Fruit fly (Drosophila melanogaster) whole organism, embryonic: ENCODE measurements around the gene Veneno.
A peak's percentile ranks its signal among the peaks of the same experiment; 100 is the strongest.

Source experiments
- Abd-B ChIP-seq: fragments of 200-800 bp; sonication (Bioruptor generic); optimal IDR thresholded peaks from 2 replicates; lab custom pipeline; 2018; ENCODE audit warnings: missing biosample characterization, mild to moderate bottlenecking, missing genetic modification characterization, moderate library complexity
- Antp ChIP-seq: fragments of 200-800 bp; sonication (Bioruptor generic); optimal IDR thresholded peaks from 3 replicates; lab custom pipeline; 2016; ENCODE audit warnings: missing biosample characterization, missing genetic modification characterization
- CG11093 ChIP-seq: fragments of 200-800 bp; sonication (Bioruptor generic); IDR thresholded peaks from 3 replicates; pipeline ENCODE4 v1.3.6; 2022; ENCODE audit warnings: missing biosample characterization, missing genetic modification characterization
- CG11504 ChIP-seq: fragments of 200-800 bp; sonication (Bioruptor generic); optimal IDR thresholded peaks from 3 replicates; lab custom pipeline; 2019; ENCODE audit warnings: missing biosample characterization, mild to moderate bottlenecking, missing genetic modification characterization, moderate library complexity
- CG11695 ChIP-seq: fragments of 200-800 bp; sonication (Bioruptor generic); IDR thresholded peaks from 3 replicates; pipeline ENCODE4 v1.3.6; 2022; ENCODE audit warnings: missing biosample characterization, missing genetic modification characterization
- CG12744 ChIP-seq: fragments of 200-800 bp; sonication (Bioruptor generic); optimal IDR thresholded peaks from 2 replicates; lab custom pipeline; 2016; ENCODE audit warnings: missing biosample characterization, missing genetic modification characterization
- CG13287 ChIP-seq: fragments of 200-800 bp; sonication (Bioruptor generic); IDR thresholded peaks from 2 replicates; pipeline ENCODE4 v1.3.6; 2022; ENCODE audit warnings: missing biosample characterization, missing genetic modification characterization; ENCODE audit not compliant: partially characterized antibody
- CG13424 ChIP-seq: fragments of 200-800 bp; sonication (Bioruptor generic); optimal IDR thresholded peaks from 2 replicates; lab custom pipeline; 2019; ENCODE audit warnings: missing biosample characterization, mild to moderate bottlenecking, missing genetic modification characterization, moderate library complexity
- CG13775 ChIP-seq: fragments of 200-800 bp; sonication (Bioruptor generic); optimal IDR thresholded peaks from 3 replicates; lab custom pipeline; 2017; ENCODE audit warnings: missing biosample characterization, mild to moderate bottlenecking, missing genetic modification characterization
- CG15479 ChIP-seq: fragments of 200-800 bp; sonication (Bioruptor generic); optimal IDR thresholded peaks from 3 replicates; lab custom pipeline; 2019; ENCODE audit warnings: missing biosample characterization, mild to moderate bottlenecking, missing genetic modification characterization, moderate library complexity
- CG15601 ChIP-seq: fragments of 200-800 bp; sonication (Bioruptor generic); optimal IDR thresholded peaks from 3 replicates; lab custom pipeline; 2019; ENCODE audit warnings: missing biosample characterization, mild to moderate bottlenecking, missing genetic modification characterization, moderate library complexity
- CG18262 ChIP-seq: fragments of 200-800 bp; optimal IDR thresholded peaks from 3 replicates; lab custom pipeline; 2019; ENCODE audit warnings: missing biosample characterization, mild to moderate bottlenecking, missing genetic modification characterization, moderate library complexity
- CG18599 ChIP-seq: fragments of 200-800 bp; sonication (Bioruptor generic); optimal IDR thresholded peaks from 3 replicates; lab custom pipeline; 2017; ENCODE audit warnings: missing biosample characterization, missing genetic modification characterization, mild to moderate bottlenecking, moderate library complexity, missing genetic modification reagents
- CG2712 ChIP-seq: fragments of 200-800 bp; optimal IDR thresholded peaks from 3 replicates; lab custom pipeline; 2019; ENCODE audit warnings: missing biosample characterization, mild to moderate bottlenecking, missing genetic modification characterization, moderate library complexity
- CG31365 ChIP-seq: fragments of 200-800 bp; sonication (Bioruptor generic); optimal IDR thresholded peaks from 2 replicates; lab custom pipeline; 2018; ENCODE audit warnings: missing biosample characterization, mild to moderate bottlenecking, missing genetic modification characterization
- CG33557 ChIP-seq: fragments of 200-800 bp; sonication (Bioruptor generic); optimal IDR thresholded peaks from 2 replicates; lab custom pipeline; 2019; ENCODE audit warnings: missing biosample characterization, mild to moderate bottlenecking, missing genetic modification characterization, moderate library complexity
- CG6654 ChIP-seq: fragments of 200-800 bp; sonication (Bioruptor generic); optimal IDR thresholded peaks from 2 replicates; lab custom pipeline; 2017; ENCODE audit warnings: missing biosample characterization, mild to moderate bottlenecking, missing genetic modification characterization
- CG7372 ChIP-seq: fragments of 200-800 bp; sonication (Bioruptor generic); IDR thresholded peaks from 2 replicates; pipeline ENCODE4 v1.3.6; 2022; ENCODE audit warnings: missing biosample characterization, missing genetic modification characterization
- CG8478 ChIP-seq: fragments of >200 bp; optimal IDR thresholded peaks from 2 replicates; lab custom pipeline; 2018
- CTCF ChIP-seq: fragments of 200-800 bp; sonication (Bioruptor generic); optimal IDR thresholded peaks from 2 replicates; lab custom pipeline; 2017; ENCODE audit warnings: missing biosample characterization, mild to moderate bottlenecking, missing genetic modification characterization, moderate library complexity
- Chrac-16 ChIP-seq: fragments of 200-800 bp; sonication (Bioruptor generic); optimal IDR thresholded peaks from 3 replicates; lab custom pipeline; 2016; ENCODE audit warnings: missing biosample characterization, missing genetic modification characterization
- Dip3 ChIP-seq: fragments of 200-800 bp; sonication (Bioruptor generic); optimal IDR thresholded peaks from 3 replicates; lab custom pipeline; 2016; ENCODE audit warnings: missing biosample characterization, missing genetic modification characterization
- Elba2 ChIP-seq: fragments of 200-800 bp; sonication (Bioruptor generic); optimal IDR thresholded peaks from 3 replicates; lab custom pipeline; 2016; ENCODE audit warnings: missing biosample characterization, missing genetic modification characterization
- Gug ChIP-seq: fragments of 200-800 bp; sonication (Bioruptor generic); IDR thresholded peaks from 4 replicates; pipeline ENCODE4 v1.3.6; 2022; ENCODE audit warnings: missing biosample characterization, missing genetic modification characterization
- Rx ChIP-seq: fragments of 200-800 bp; sonication (Bioruptor generic); IDR thresholded peaks from 2 replicates; pipeline ENCODE4 v1.3.6; 2022; ENCODE audit warnings: missing biosample characterization, missing genetic modification characterization
- Ssrp ChIP-seq: fragments of 200-800 bp; sonication (Bioruptor generic); optimal IDR thresholded peaks from 2 replicates; lab custom pipeline; 2018; ENCODE audit warnings: missing biosample characterization, mild to moderate bottlenecking, missing genetic modification characterization, moderate library complexity
- Taf1 ChIP-seq: fragments of 200-800 bp; sonication (Bioruptor generic); IDR thresholded peaks from 2 replicates; pipeline ENCODE4 v1.3.6; 2022; ENCODE audit warnings: missing biosample characterization, missing genetic modification characterization
- bcd ChIP-seq: fragments of 200-800 bp; sonication (Bioruptor generic); optimal IDR thresholded peaks from 2 replicates; lab custom pipeline; 2017; ENCODE audit warnings: missing biosample characterization, mild to moderate bottlenecking, missing genetic modification characterization
- dati ChIP-seq: fragments of 200-800 bp; sonication (Bioruptor generic); IDR thresholded peaks from 2 replicates; pipeline ENCODE4 v1.3.6; 2022; ENCODE audit warnings: missing biosample characterization, missing genetic modification characterization
- dmrt99B ChIP-seq: fragments of 200-800 bp; sonication (Bioruptor generic); optimal IDR thresholded peaks from 2 replicates; lab custom pipeline; 2018; ENCODE audit warnings: missing biosample characterization, mild to moderate bottlenecking, missing genetic modification characterization, moderate library complexity
- esg ChIP-seq: fragments of 200-800 bp; sonication (Bioruptor generic); conservative IDR thresholded peaks from 2 replicates; pipeline ENCODE4 v1.3.6; 2022; ENCODE audit warnings: missing biosample characterization, missing genetic modification characterization
- grn ChIP-seq: fragments of 200-800 bp; sonication (Bioruptor generic); optimal IDR thresholded peaks from 3 replicates; lab custom pipeline; 2017; ENCODE audit warnings: missing biosample characterization, missing genetic modification characterization
- gro ChIP-seq: fragments of 200-800 bp; sonication (Bioruptor generic); optimal IDR thresholded peaks from 2 replicates; lab custom pipeline; 2016; ENCODE audit warnings: missing biosample characterization, missing genetic modification characterization
- gt ChIP-seq: fragments of 200-800 bp; sonication (Bioruptor generic); IDR thresholded peaks from 2 replicates; pipeline ENCODE4 v1.3.6; 2022; ENCODE audit warnings: missing biosample characterization, missing genetic modification characterization
- ham ChIP-seq: fragments of 200-800 bp; sonication (Bioruptor generic); IDR thresholded peaks from 2 replicates; pipeline ENCODE4 v1.3.6; 2022; ENCODE audit warnings: missing biosample characterization, missing genetic modification characterization
- insv ChIP-seq, 2 experiments: fragments of 200-800 bp; sonication (Bioruptor generic); optimal IDR thresholded peaks; 3 replicates each; lab custom pipeline; 2016 to 2018; ENCODE audit warnings: missing biosample characterization in 2 of 2, missing genetic modification characterization in 2 of 2
- kah ChIP-seq: fragments of 200-800 bp; sonication (Bioruptor generic); optimal IDR thresholded peaks from 2 replicates; lab custom pipeline; 2018; ENCODE audit warnings: missing biosample characterization, mild to moderate bottlenecking, missing genetic modification characterization
- peb ChIP-seq: fragments of 200-800 bp; sonication (Bioruptor generic); IDR thresholded peaks from 2 replicates; pipeline ENCODE4 v1.3.6; 2022; ENCODE audit warnings: missing biosample characterization, missing genetic modification characterization
- pros ChIP-seq: fragments of 200-800 bp; sonication (Bioruptor generic); optimal IDR thresholded peaks from 3 replicates; lab custom pipeline; 2019; ENCODE audit warnings: missing biosample characterization, mild to moderate bottlenecking, missing genetic modification characterization, moderate library complexity
- schlank ChIP-seq: fragments of 200-800 bp; sonication (Bioruptor generic); optimal IDR thresholded peaks from 2 replicates; lab custom pipeline; 2018; ENCODE audit warnings: missing biosample characterization, mild to moderate bottlenecking, missing genetic modification characterization
- seq ChIP-seq: fragments of 200-800 bp; sonication (Bioruptor generic); IDR thresholded peaks from 2 replicates; pipeline ENCODE4 v1.3.6; 2022; ENCODE audit warnings: missing biosample characterization, missing genetic modification characterization
- tio ChIP-seq: fragments of 200-800 bp; sonication (Bioruptor generic); optimal IDR thresholded peaks from 2 replicates; lab custom pipeline; 2017; ENCODE audit warnings: missing biosample characterization, missing genetic modification characterization, inconsistent platforms
- tll ChIP-seq, 2 experiments: fragments of 200-800 bp in 1 of 2; fragments of >200 bp in 1 of 2; sonication (Bioruptor generic) in 1 of 2; optimal IDR thresholded peaks; 2 replicates each; lab custom pipeline; 2017 to 2019; ENCODE audit warnings: missing biosample characterization in 2 of 2, missing genetic modification characterization in 2 of 2, mild to moderate bottlenecking in 1 of 2, moderate library complexity in 1 of 2
- unc-4 ChIP-seq: fragments of 200-800 bp; sonication (Bioruptor generic); IDR thresholded peaks from 2 replicates; pipeline ENCODE4 v1.3.6; 2022; ENCODE audit warnings: missing biosample characterization, missing genetic modification characterization; ENCODE audit not compliant: partially characterized antibody
- unpg ChIP-seq: fragments of 200-800 bp; sonication (Bioruptor generic); optimal IDR thresholded peaks from 3 replicates; lab custom pipeline; 2018; ENCODE audit warnings: missing biosample characterization, mild to moderate bottlenecking, missing genetic modification characterization, moderate library complexity
- yki ChIP-seq: fragments of >200 bp; optimal IDR thresholded peaks from 3 replicates; lab custom pipeline; 2018
- zen ChIP-seq: fragments of 200-800 bp; sonication (Bioruptor generic); optimal IDR thresholded peaks from 3 replicates; lab custom pipeline; 2018; ENCODE audit warnings: missing biosample characterization, mild to moderate bottlenecking, missing genetic modification characterization, moderate library complexity
- zf30C ChIP-seq: fragments of 200-800 bp; sonication (Bioruptor generic); optimal IDR thresholded peaks from 3 replicates; lab custom pipeline; 2018; ENCODE audit warnings: missing biosample characterization, mild to moderate bottlenecking, missing genetic modification characterization

The Veneno gene

DNA sequence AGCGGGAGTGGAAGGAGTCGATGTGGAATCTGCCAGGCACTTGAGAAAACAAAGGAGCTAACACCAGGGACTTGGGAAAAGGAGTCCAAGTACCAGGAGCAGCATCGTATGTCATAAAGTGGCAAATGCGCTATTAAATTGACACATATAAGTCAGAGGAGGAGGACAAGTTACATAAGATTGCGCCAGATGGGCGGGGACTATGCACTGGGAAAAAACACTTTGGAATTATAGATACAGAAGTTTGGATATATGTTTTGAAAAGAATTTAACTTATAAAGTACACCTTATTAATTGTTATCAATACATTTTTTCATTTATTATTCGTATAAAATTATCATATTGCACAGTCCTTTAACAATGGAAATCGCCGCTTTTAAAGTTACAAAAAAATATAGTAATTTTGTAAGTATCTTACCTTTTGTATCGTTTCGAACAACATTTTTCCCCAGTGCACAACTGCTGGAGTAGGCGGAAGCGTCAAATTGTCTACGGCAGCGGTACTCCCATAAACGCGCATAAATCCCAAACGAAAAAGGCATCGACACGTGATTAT, 26.3 kb downstream of the Veneno start (continued):
- TF ChIP-seq zf30C (GFP tag; lab: Kevin White, UChicago) (peak; percentile 74), CG18262 (peak; percentile 51), CG13775 (GFP tag; lab: Kevin White, UChicago) (peak; percentile 13), dati (GFP tag; lab: Robert Waterston, UW) (no peak), gro (GFP tag; lab: Kevin White, UChicago) (no peak), CG12744 (GFP tag; lab: Kevin White, UChicago) (no peak), CG33557 (peak; percentile 47), Dip3 (GFP tag; lab: Kevin White, UChicago) (no peak), CG2712 (tag; lab: Kevin White, UChicago) (peak; percentile 55), peb (no peak)

DNA sequence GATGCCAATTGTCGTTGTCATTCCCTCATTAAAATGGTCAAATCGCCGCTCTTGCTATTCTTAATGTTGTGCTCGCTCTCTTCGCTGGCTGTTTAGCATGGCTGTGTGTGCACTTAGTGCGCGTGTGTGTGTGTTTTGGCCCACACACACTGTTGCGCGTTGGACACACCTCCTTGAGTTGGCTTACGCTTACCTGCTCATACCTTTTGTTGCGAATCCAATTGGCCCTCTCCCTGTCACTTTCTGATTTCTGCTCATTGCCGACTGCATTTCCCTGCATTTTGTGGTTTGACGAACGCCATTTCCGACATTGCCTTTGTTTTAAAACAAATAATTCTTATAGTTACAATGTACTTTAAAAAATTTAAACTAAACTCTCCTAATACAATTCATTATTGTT, 27.4 kb downstream of the Veneno start:
- peak; percentile 41 for TF ChIP-seq CG15479
- TF ChIP-seq bcd (GFP tag; lab: Kevin White, UChicago) = no peak
- no peak for TF ChIP-seq CG15601 (tag; lab: Kevin White, UChicago)
- no peak for TF ChIP-seq CG11504
- TF ChIP-seq Abd-B (GFP tag; lab: Kevin White, UChicago) = no peak
- no peak for TF ChIP-seq CG8478
- no peak for TF ChIP-seq CG18599 (GFP tag; lab: Kevin White, UChicago)
- TF ChIP-seq gt = no peak
- TF ChIP-seq tio (GFP tag; lab: Kevin White, UChicago) = no peak
- TF ChIP-seq unc-4 = no peak
- TF ChIP-seq CG2712 (tag; lab: Kevin White, UChicago) = no peak
- 0 out of 2 replicates have a peak, but pooled peaks have one; percentile 3 for TF ChIP-seq CG7372 (GFP tag; lab: Robert Waterston, UW)
- no peak for TF ChIP-seq CG11695 (GFP tag; lab: Robert Waterston, UW)
- no peak for TF ChIP-seq Rx (GFP tag; lab: Robert Waterston, UW)
- TF ChIP-seq Gug = no peak
- TF ChIP-seq Taf1 = no peak
- no peak for TF ChIP-seq grn
- TF ChIP-seq Chrac-16 = no peak
- TF ChIP-seq CG6654 (GFP tag; lab: Kevin White, UChicago) = no peak
- TF ChIP-seq CG13287 (GFP tag; lab: Robert Waterston, UW) = no peak
- TF ChIP-seq CTCF (GFP tag; lab: Kevin White, UChicago) = no peak
- no peak for TF ChIP-seq CG13424
- TF ChIP-seq schlank (tag; lab: Kevin White, UChicago) = no peak
- no peak for TF ChIP-seq kah (GFP tag; lab: Kevin White, UChicago)
- TF ChIP-seq dmrt99B (tag; lab: Kevin White, UChicago) = no peak
- no peak for TF ChIP-seq pros (GFP tag; lab: Kevin White, UChicago)
- no peak for TF ChIP-seq unpg
- TF ChIP-seq CG11093 (GFP tag; lab: Robert Waterston, UW) = no peak
- TF ChIP-seq seq = no peak
- TF ChIP-seq ham (GFP tag; lab: Robert Waterston, UW) = no peak
- no peak for TF ChIP-seq esg (GFP tag; lab: Robert Waterston, UW)
- TF ChIP-seq Ssrp (tag; lab: Kevin White, UChicago) = no peak
- TF ChIP-seq Antp (GFP tag; lab: Kevin White, UChicago) = no peak
- TF ChIP-seq Elba2 (GFP tag; lab: Kevin White, UChicago) = peak; percentile 93
- no peak for TF ChIP-seq yki (lab: Kevin White, UChicago)
- TF ChIP-seq zen = peak; percentile 44
- no peak for TF ChIP-seq CG31365 (tag; lab: Kevin White, UChicago)
- TF ChIP-seq tll (GFP tag; optimal IDR thresholded peaks at IDR 0.05; lab: Kevin White, UChicago) = peak in 1 of 2 experiments; percentile 27
- peak in 1 of 2 experiments; percentile 8 for TF ChIP-seq insv (GFP tag; optimal IDR thresholded peaks at IDR 0.05; lab: Kevin White, UChicago)
